Worm (Caenorhabditis elegans) whole organism, L4 larva: ENCODE results near the gene M04D8.8.

ENCODE experiments used
- D1046.2 ChIP-seq: fragments of 200-800 bp; sonication (Bioruptor generic); IDR thresholded peaks from 2 replicates; pipeline ENCODE4 v1.3.6; 2022; ENCODE audit warnings: missing genetic modification characterization, missing compliant biosample characterization
- F26F4.8 ChIP-seq: fragments of 200-800 bp; sonication (Bioruptor generic); conservative IDR thresholded peaks from 2 replicates; pipeline ENCODE4 v1.3.6; 2022; ENCODE audit warnings: missing genetic modification characterization, missing compliant biosample characterization
- R02D3.7 ChIP-seq: fragments of 150-350 bp; sonication (generic microtip); optimal IDR thresholded peaks from 3 replicates; lab custom pipeline; 2014; ENCODE audit warnings: missing biosample characterization, missing genetic modification characterization
- T20F7.1 ChIP-seq: fragments of 200-800 bp; sonication (Bioruptor generic); optimal IDR thresholded peaks from 2 replicates; lab custom pipeline; 2018; ENCODE audit warnings: mild to moderate bottlenecking, missing genetic modification characterization, missing compliant biosample characterization
- T26A8.4 ChIP-seq: fragments of 200-800 bp; sonication (Bioruptor generic); IDR thresholded peaks from 2 replicates; pipeline ENCODE4 v1.3.6; 2022; ENCODE audit warnings: missing genetic modification characterization, missing compliant biosample characterization
- ZK337.2 ChIP-seq: fragments of 200-800 bp; sonication (Bioruptor generic); IDR thresholded peaks from 2 replicates; pipeline ENCODE4 v1.3.6; 2022; ENCODE audit warnings: missing genetic modification reagents, missing genetic modification characterization, missing compliant biosample characterization
- ama-1 ChIP-seq: fragments of 150-350 bp; optimal IDR thresholded peaks from 2 replicates; lab custom pipeline; 2014; ENCODE audit warnings: inconsistent platforms, mixed read lengths
- ceh-44 ChIP-seq: fragments of 200-800 bp; sonication (Bioruptor generic); IDR thresholded peaks from 2 replicates; pipeline ENCODE4 v1.3.6; 2022; ENCODE audit warnings: missing genetic modification reagents, missing genetic modification characterization, missing compliant biosample characterization
- daf-16 ChIP-seq, 3 experiments: sonication (generic microtip); optimal IDR thresholded peaks; 2 replicates each; lab custom pipeline; 2016 to 2017; ENCODE audit warnings: missing genetic modification characterization in 3 of 3, missing genetic modification reagents in 3 of 3, mild to moderate bottlenecking in 2 of 3, missing compliant biosample characterization in 2 of 3, missing biosample characterization in 1 of 3, moderate library complexity in 1 of 3
- daf-8 ChIP-seq: fragments of 200-800 bp; sonication (Bioruptor generic); IDR thresholded peaks from 2 replicates; pipeline ENCODE4 v1.3.6; 2022; ENCODE audit warnings: missing genetic modification characterization, missing compliant biosample characterization
- dmd-6 ChIP-seq: fragments of 200-800 bp; sonication (Bioruptor generic); IDR thresholded peaks from 2 replicates; pipeline ENCODE4 v1.3.6; 2022; ENCODE audit warnings: missing genetic modification reagents, missing genetic modification characterization, missing compliant biosample characterization
- dmd-8 ChIP-seq: fragments of 200-800 bp; sonication (Bioruptor generic); IDR thresholded peaks from 2 replicates; pipeline ENCODE4 v1.3.6; 2022; ENCODE audit warnings: missing genetic modification characterization, missing compliant biosample characterization
- dpl-1 ChIP-seq: fragments of 150-350 bp; optimal IDR thresholded peaks from 2 replicates; lab custom pipeline; 2014; ENCODE audit warnings: missing biosample characterization, missing genetic modification reagents, missing genetic modification characterization
- fkh-10 ChIP-seq: fragments of 150-350 bp; optimal IDR thresholded peaks from 2 replicates; lab custom pipeline; 2014; ENCODE audit warnings: missing biosample characterization, missing genetic modification reagents, missing genetic modification characterization
- fos-1 ChIP-seq: fragments of 150-350 bp; optimal IDR thresholded peaks from 2 replicates; lab custom pipeline; 2014; ENCODE audit warnings: missing biosample characterization, missing genetic modification characterization
- hif-1 ChIP-seq, 2 experiments: sonication (generic microtip); optimal IDR thresholded peaks; 2 replicates each; lab custom pipeline; 2016 to 2017; ENCODE audit warnings: missing compliant biosample characterization in 2 of 2, missing genetic modification characterization in 2 of 2, missing genetic modification reagents in 2 of 2, missing genotype in 2 of 2, mild to moderate bottlenecking in 1 of 2
- jun-1 ChIP-seq: fragments of 150-350 bp; optimal IDR thresholded peaks from 2 replicates; lab custom pipeline; 2014; ENCODE audit warnings: missing biosample characterization, missing genetic modification reagents, missing genetic modification characterization
- lim-7 ChIP-seq: fragments of 200-800 bp; sonication (Bioruptor generic); IDR thresholded peaks from 2 replicates; pipeline ENCODE4 v1.3.6; 2022; ENCODE audit warnings: missing genetic modification characterization, missing compliant biosample characterization
- lin-38 ChIP-seq: fragments of 200-800 bp; sonication (Bioruptor generic); IDR thresholded peaks from 2 replicates; pipeline ENCODE4 v1.3.6; 2022; ENCODE audit warnings: missing genetic modification reagents, missing genetic modification characterization, missing compliant biosample characterization
- lin-39 ChIP-seq: fragments of 150-350 bp; optimal IDR thresholded peaks from 2 replicates; lab custom pipeline; 2014; ENCODE audit warnings: missing biosample characterization, missing genetic modification reagents, missing genetic modification characterization
- lir-3 ChIP-seq: sonication (generic microtip); optimal IDR thresholded peaks from 2 replicates; lab custom pipeline; 2016; ENCODE audit warnings: mild to moderate bottlenecking, missing genetic modification characterization, missing compliant biosample characterization
- madf-5 ChIP-seq, 2 experiments: fragments of 200-800 bp; sonication (Bioruptor generic); IDR thresholded peaks; 2 replicates each; pipeline ENCODE4 v1.3.6; 2022; ENCODE audit warnings: missing compliant biosample characterization in 2 of 2, missing genetic modification characterization in 2 of 2
- madf-9 ChIP-seq: fragments of 200-800 bp; sonication (Bioruptor generic); conservative IDR thresholded peaks from 2 replicates; pipeline ENCODE4 v1.3.6; 2022; ENCODE audit warnings: missing genetic modification reagents, missing genetic modification characterization, missing compliant biosample characterization
- mdl-1 ChIP-seq, 2 experiments: fragments of 150-350 bp in 1 of 2; sonication (generic microtip) in 1 of 2; optimal IDR thresholded peaks; 2 replicates each; lab custom pipeline; 2014 to 2017; ENCODE audit warnings: missing biosample characterization in 2 of 2, missing genetic modification characterization in 2 of 2
- mep-1 ChIP-seq: fragments of 150-350 bp; sonication (generic microtip); optimal IDR thresholded peaks from 3 replicates; lab custom pipeline; 2014; ENCODE audit warnings: missing biosample characterization, missing genetic modification characterization
- mxl-2 ChIP-seq: fragments of 200-800 bp; sonication (Bioruptor generic); conservative IDR thresholded peaks from 2 replicates; pipeline ENCODE4 v1.3.6; 2022; ENCODE audit warnings: missing genetic modification reagents, missing genetic modification characterization, missing compliant biosample characterization
- mxl-3 ChIP-seq: fragments of 200-800 bp; sonication (Bioruptor generic); optimal IDR thresholded peaks from 2 replicates; lab custom pipeline; 2018; ENCODE audit warnings: mild to moderate bottlenecking, missing genetic modification characterization, missing compliant biosample characterization
- nhr-102 ChIP-seq: sonication (generic microtip); optimal IDR thresholded peaks from 2 replicates; lab custom pipeline; 2016; ENCODE audit warnings: mild to moderate bottlenecking, missing genetic modification characterization, moderate library complexity, missing compliant biosample characterization
- nhr-111 ChIP-seq: fragments of 200-800 bp; sonication (Bioruptor generic); optimal IDR thresholded peaks from 2 replicates; lab custom pipeline; 2018; ENCODE audit warnings: mild to moderate bottlenecking, missing genetic modification characterization, missing compliant biosample characterization
- nhr-42 ChIP-seq: fragments of 200-800 bp; sonication (Bioruptor generic); IDR thresholded peaks from 2 replicates; pipeline ENCODE4 v1.3.6; 2022; ENCODE audit warnings: missing genetic modification characterization, missing compliant biosample characterization
- nhr-48 ChIP-seq: sonication (generic microtip); optimal IDR thresholded peaks from 2 replicates; lab custom pipeline; 2016; ENCODE audit warnings: mild to moderate bottlenecking, missing genetic modification characterization, missing compliant biosample characterization
- pha-4 ChIP-seq, 2 experiments: fragments of 150-350 bp in 1 of 2; fragments of 200-800 bp in 1 of 2; sonication (Bioruptor generic) in 1 of 2; IDR thresholded peaks in 1 of 2; optimal IDR thresholded peaks in 1 of 2; 2 replicates each; pipeline versions ENCODE4 v1.3.6 to Lab custom; 2014 to 2022; ENCODE audit warnings: missing genetic modification characterization in 2 of 2, missing genetic modification reagents in 2 of 2, missing biosample characterization in 1 of 2, missing compliant biosample characterization in 1 of 2
- pqm-1 ChIP-seq: sonication (generic microtip); optimal IDR thresholded peaks from 2 replicates; lab custom pipeline; 2017; ENCODE audit warnings: missing biosample characterization, missing genetic modification characterization
- rbr-2 ChIP-seq: sonication (generic microtip); optimal IDR thresholded peaks from 2 replicates; lab custom pipeline; 2016; ENCODE audit warnings: missing genotype, missing genetic modification characterization, missing compliant biosample characterization
- saeg-2 ChIP-seq: fragments of 200-800 bp; sonication (Bioruptor generic); IDR thresholded peaks from 2 replicates; pipeline ENCODE4 v1.3.6; 2022; ENCODE audit warnings: missing genetic modification reagents, missing genetic modification characterization, missing compliant biosample characterization
- sdz-12 ChIP-seq: fragments of 200-800 bp; sonication (Bioruptor generic); optimal IDR thresholded peaks from 2 replicates; lab custom pipeline; 2018; ENCODE audit warnings: mild to moderate bottlenecking, missing genetic modification characterization, missing compliant biosample characterization
- snpc-4 ChIP-seq: fragments of 150-350 bp; optimal IDR thresholded peaks from 2 replicates; lab custom pipeline; 2014; ENCODE audit warnings: missing biosample characterization, missing genetic modification characterization
- spr-3 ChIP-seq: fragments of 200-800 bp; sonication (Bioruptor generic); optimal IDR thresholded peaks from 2 replicates; lab custom pipeline; 2018; ENCODE audit warnings: mild to moderate bottlenecking, missing genetic modification characterization, missing compliant biosample characterization
- tra-1 ChIP-seq: fragments of 200-800 bp; sonication (Bioruptor generic); IDR thresholded peaks from 2 replicates; pipeline ENCODE4 v1.3.6; 2022; ENCODE audit warnings: missing genetic modification reagents, missing genetic modification characterization, missing compliant biosample characterization
- unc-39 ChIP-seq: sonication (generic microtip); optimal IDR thresholded peaks from 2 replicates; lab custom pipeline; 2017; ENCODE audit warnings: missing biosample characterization, missing genetic modification characterization
- unc-62 ChIP-seq, 3 experiments: fragments of 150-350 bp in 1 of 3; sonication (generic microtip); optimal IDR thresholded peaks in 2 of 3; peaks in 1 of 3; 1 replicate in 1 of 3; 2 replicates in 2 of 3; lab custom pipeline; 2014 to 2017; ENCODE audit warnings: missing biosample characterization in 3 of 3, missing genetic modification characterization in 3 of 3, missing genetic modification reagents in 3 of 3, missing genotype in 1 of 3
- zip-11 ChIP-seq: fragments of 200-800 bp; sonication (Bioruptor generic); IDR thresholded peaks from 2 replicates; pipeline ENCODE4 v1.3.6; 2022; ENCODE audit warnings: missing genetic modification characterization, missing compliant biosample characterization
- ztf-7 ChIP-seq: fragments of 150-350 bp; optimal IDR thresholded peaks from 2 replicates; lab custom pipeline; 2014; ENCODE audit warnings: missing biosample characterization, missing genetic modification characterization

M04D8.8 gene

ce11 chrIII:10010117-10010516, 23.9 kb upstream of the M04D8.8 start, which contains the start of gene fbxa-155:
Gene fbxa-155, minus strand, starts transcription at chrIII:10010217.
- TF ChIP-seq ama-1 (lab: Kevin White, UChicago): no peak
- TF ChIP-seq T20F7.1 (GFP tag; lab: Kevin White, UChicago): no peak
- no peak for TF ChIP-seq tra-1
- no peak for TF ChIP-seq madf-9 (GFP tag; lab: Robert Waterston, UW)
- TF ChIP-seq ceh-44 (GFP tag; lab: Robert Waterston, UW): no peak
- no peak for TF ChIP-seq dmd-6
- no peak for TF ChIP-seq sdz-12 (GFP tag; lab: Kevin White, UChicago)
- no peak for TF ChIP-seq nhr-102
- no peak for TF ChIP-seq lir-3 (tag; lab: Kevin White, UChicago)
- no peak for TF ChIP-seq spr-3 (GFP tag; lab: Kevin White, UChicago)
- no peak for TF ChIP-seq fkh-10 (GFP tag; lab: Kevin White, UChicago)
- no peak for TF ChIP-seq lin-38 (GFP tag; lab: Robert Waterston, UW)

- TF ChIP-seq mxl-2 (GFP tag; lab: Robert Waterston, UW) (no peak), dmd-8 (GFP tag; lab: Robert Waterston, UW) (no peak), dpl-1 (GFP tag; lab: Kevin White, UChicago) (no peak), T20F7.1 (GFP tag; lab: Kevin White, UChicago) (no peak), R02D3.7 (no peak), mep-1 (tag; lab: Kevin White, UChicago) (no peak), D1046.2 (GFP tag; lab: Robert Waterston, UW) (no peak), snpc-4 (no peak), pha-4 (GFP tag; IDR thresholded peaks at IDR 0.05; lab: Robert Waterston, UW) (no peak), pha-4 (tag; optimal IDR thresholded peaks at IDR 0.05; lab: Kevin White, UChicago) (no peak), ZK337.2 (GFP tag; lab: Robert Waterston, UW) (no peak), T26A8.4 (GFP tag; lab: Robert Waterston, UW) (no peak), zip-11 (GFP tag; lab: Robert Waterston, UW) (no peak), nhr-42 (GFP tag; lab: Robert Waterston, UW) (no peak)
These were observed 21.8 kb upstream of the M04D8.8 start, which contains the start of gene C05B5.16 for ce11 chrIII:10012136-10012535. Gene C05B5.16, plus strand, starts transcription at chrIII:10012436.

- TF ChIP-seq daf-16 (GFP tag; optimal IDR thresholded peaks at IDR 0.05; lab: Kevin White, UChicago) (no peak), daf-16 (tag; optimal IDR thresholded peaks at IDR 0.05; lab: Kevin White, UChicago) (no peak), mxl-2 (GFP tag; lab: Robert Waterston, UW) (no peak), madf-5 (GFP tag; IDR thresholded peaks at IDR 0.05; lab: Robert Waterston, UW) (no peak), mep-1 (tag; lab: Kevin White, UChicago) (no peak), ztf-7 (tag; lab: Kevin White, UChicago) (no peak), daf-8 (no peak), zip-11 (GFP tag; lab: Robert Waterston, UW) (no peak), rbr-2 (tag; lab: Kevin White, UChicago) (peak; percentile 56), pha-4 (GFP tag; IDR thresholded peaks at IDR 0.05; lab: Robert Waterston, UW) (no peak), pha-4 (tag; optimal IDR thresholded peaks at IDR 0.05; lab: Kevin White, UChicago) (no peak), F26F4.8 (no peak), R02D3.7 (no peak), fos-1 (tag; lab: Kevin White, UChicago) (no peak), nhr-48 (tag; lab: Kevin White, UChicago) (no peak), jun-1 (tag; lab: Kevin White, UChicago) (no peak), nhr-111 (GFP tag; lab: Kevin White, UChicago) (no peak), unc-39 (tag; lab: Kevin White, UChicago) (no peak), saeg-2 (no peak), spr-3 (GFP tag; lab: Kevin White, UChicago) (no peak), T26A8.4 (GFP tag; lab: Robert Waterston, UW) (no peak), lim-7 (GFP tag; lab: Robert Waterston, UW) (no peak), tra-1 (no peak), pqm-1 (tag; lab: Kevin White, UChicago) (no peak), hif-1 (tag; optimal IDR thresholded peaks at IDR 0.05; lab: Kevin White, UChicago) (no peak), unc-62 (GFP tag; optimal IDR thresholded peaks at IDR 0.05 in 1 of 2; lab: Kevin White, UChicago) (peak in 1 of 2 experiments; percentile 95), unc-62 (tag; optimal IDR thresholded peaks at IDR 0.05; lab: Kevin White, UChicago) (no peak), dmd-8 (GFP tag; lab: Robert Waterston, UW) (no peak), nhr-42 (GFP tag; lab: Robert Waterston, UW) (no peak), lin-39 (tag; lab: Kevin White, UChicago) (no peak), mdl-1 (tag; optimal IDR thresholded peaks at IDR 0.05; lab: Kevin White, UChicago) (peak in 1 of 2 experiments; percentile 85), nhr-102 (no peak), fkh-10 (GFP tag; lab: Kevin White, UChicago) (peak; percentile 37), mxl-3 (GFP tag; lab: Kevin White, UChicago) (no peak)
These were observed 17.4 kb upstream of the M04D8.8 start, which contains the start of gene rgs-1 for ce11 chrIII:10016413-10017051. Gene rgs-1, minus strand, starts transcription at chrIII:10016558.
